Worm (Caenorhabditis elegans): ENCODE measurements around the gene unc-30.

DNA sequence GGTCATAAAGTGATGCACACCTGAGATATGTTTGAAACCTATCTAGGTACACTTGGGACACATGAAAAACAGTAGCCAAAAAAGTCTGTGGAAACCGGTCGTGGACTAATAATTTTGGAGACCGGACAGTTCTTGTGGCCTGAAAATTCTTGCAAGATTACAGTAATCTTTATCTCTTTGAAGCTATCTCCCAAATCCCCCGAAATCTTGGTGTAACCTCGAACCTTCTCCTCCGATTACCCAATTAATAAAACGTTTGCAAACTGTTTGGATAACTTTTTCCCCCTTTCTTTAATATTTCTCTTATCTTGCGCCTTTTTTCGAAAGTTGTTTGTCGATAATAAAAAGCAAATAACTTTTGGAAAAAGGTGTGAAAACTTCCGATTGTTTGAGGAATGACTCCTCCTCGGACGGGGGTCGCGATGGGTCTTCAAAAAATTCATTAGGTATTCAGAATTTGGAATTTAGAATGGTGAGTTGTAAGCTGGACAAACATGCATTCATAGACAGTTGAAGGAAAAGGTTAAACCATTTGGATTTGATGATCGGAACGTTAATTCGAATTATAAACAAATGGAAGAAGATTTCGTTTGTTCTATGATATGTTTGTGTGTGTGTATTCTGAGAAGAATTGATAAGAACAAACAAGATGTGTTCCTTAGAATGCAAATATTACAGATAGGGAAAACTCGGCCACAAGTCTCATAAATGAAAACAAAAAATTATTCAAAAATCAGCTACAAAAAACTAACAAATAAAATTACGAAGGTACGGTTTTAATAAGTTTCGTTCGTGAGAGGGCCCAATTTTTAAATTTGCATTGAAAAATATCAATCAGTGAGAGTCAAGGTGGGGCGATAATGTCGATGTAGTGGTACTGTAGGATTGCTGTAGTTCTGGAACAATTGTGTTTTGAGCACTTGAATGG, 35.7 kb upstream of the unc-30 start:
- TF ChIP-seq nhr-11 (tag; optimal IDR thresholded peaks at IDR 0.05) (no peak), pag-3 (tag; optimal IDR thresholded peaks at IDR 0.05; ENCODE audit: borderline replicate concordance, insufficient read depth) (no peak), unc-130 (tag; optimal IDR thresholded peaks at IDR 0.05) (no peak), nhr-77 (tag; optimal IDR thresholded peaks at IDR 0.05) (no peak), vab-15 (tag; optimal IDR thresholded peaks at IDR 0.05) (no peak), nhr-76 (tag; optimal IDR thresholded peaks at IDR 0.05) (no peak), sptf-1 (tag; optimal IDR thresholded peaks at IDR 0.05) (no peak), ama-1 (optimal IDR thresholded peaks at IDR 0.05) (peak; percentile 67)
